Fruit fly (Drosophila melanogaster): ENCODE data around the gene CG14143.

The CG14143 gene

DNA sequence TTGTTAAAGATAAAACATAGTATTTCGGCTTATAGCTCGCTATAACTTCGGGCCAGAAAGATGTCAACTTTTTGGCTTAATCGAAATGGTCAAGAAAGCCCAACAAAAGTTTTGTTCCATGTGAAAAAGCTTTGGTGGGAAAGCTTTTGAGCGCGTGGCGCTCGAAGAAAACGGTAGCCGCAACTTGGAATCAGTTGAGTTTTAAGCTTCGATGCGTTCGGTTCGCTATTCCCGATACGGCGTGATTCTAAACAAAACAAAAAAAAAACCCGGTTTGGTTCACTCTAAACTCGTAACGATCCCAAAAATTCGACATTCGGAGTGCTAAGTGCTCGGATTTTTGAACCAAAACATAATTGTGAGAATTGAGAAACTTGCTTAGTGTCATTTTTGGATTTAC is 1.1 kb downstream of the CG14143 start, which contains the start of gene IRSp53:
Gene IRSp53, plus strand, starts transcription at position 204 of the 400 bp plus-strand sequence.
- TF ChIP-seq Ets98B (GFP tag; IDR thresholded peaks at IDR 0.05) (peak; percentile 43; the same call in 1 of the 2 replicates), CG8159 (tag; optimal IDR thresholded peaks at IDR 0.05) (peak; percentile 57), CG8301 (tag; optimal IDR thresholded peaks at IDR 0.05) (no peak), CG4496 (GFP tag; IDR thresholded peaks at IDR 0.05) (peak; percentile 18; the same call in 1 of the 3 replicates), CG34367 (tag; optimal IDR thresholded peaks at IDR 0.05) (no peak), CG12605 (GFP tag; IDR thresholded peaks at IDR 0.05) (0 out of 2 replicates have a peak, but pooled peaks have one; percentile 11)

DNA sequence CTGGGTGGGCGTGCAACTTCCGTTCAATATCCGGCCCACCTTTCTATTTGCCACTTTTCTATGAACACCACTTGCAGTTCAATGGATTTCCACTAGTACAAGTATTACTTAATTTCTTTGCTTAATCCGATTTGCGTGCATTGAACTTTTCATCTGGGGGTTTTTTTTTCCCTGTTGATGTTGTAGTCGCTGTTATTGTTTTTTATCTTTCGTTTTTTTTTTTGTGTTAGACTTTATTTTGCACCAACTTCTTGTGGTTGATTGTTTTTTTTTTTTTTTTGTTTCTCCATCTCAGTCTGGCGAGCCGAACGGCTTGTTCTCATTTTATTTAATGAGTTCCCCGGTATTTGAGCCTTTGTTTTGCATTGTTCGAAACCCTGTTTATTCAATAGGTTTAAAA is 1.6 kb downstream of the CG14143 start:
- no peak for TF ChIP-seq CG9948 (tag; optimal IDR thresholded peaks at IDR 0.05)
- peak; percentile 59 for TF ChIP-seq CG34367 (tag; optimal IDR thresholded peaks at IDR 0.05)
- peak; percentile 72 for TF ChIP-seq EcR (GFP tag; optimal IDR thresholded peaks at IDR 0.05)
- TF ChIP-seq CG13204 (GFP tag; optimal IDR thresholded peaks at IDR 0.05): peak; percentile 63
- no peak for TF ChIP-seq CG14655 (GFP tag; optimal IDR thresholded peaks at IDR 0.05)
- TF ChIP-seq CG15710 (tag; optimal IDR thresholded peaks at IDR 0.05): peak; percentile 33

DNA sequence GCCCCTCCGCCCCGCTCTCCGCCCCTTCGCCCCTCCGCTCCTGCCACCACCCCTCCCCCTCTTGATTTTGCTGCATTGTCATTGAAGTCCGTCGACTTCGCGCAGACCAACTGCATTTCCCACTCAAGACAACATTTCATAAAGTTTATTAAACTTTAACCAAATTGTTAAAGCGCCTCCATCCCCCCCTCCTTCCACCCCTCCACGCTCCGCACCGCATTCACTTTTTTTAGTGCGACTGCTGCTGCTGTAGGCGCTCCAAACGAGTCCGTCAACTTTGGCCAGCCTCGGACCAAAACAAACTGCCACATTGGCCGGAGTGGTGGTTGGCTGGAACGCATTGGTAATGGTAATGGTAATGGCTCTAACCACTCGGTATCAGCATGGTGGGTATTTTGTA is 4.1 kb downstream of the CG14143 start:
- TF ChIP-seq fd96Ca (GFP tag; IDR thresholded peaks at IDR 0.05) (peak; percentile 65; the same call in 2 of the 3 replicates), Ets98B (GFP tag; IDR thresholded peaks at IDR 0.05) (peak; percentile 45; the same call in 1 of the 2 replicates), rn (GFP tag; IDR thresholded peaks at IDR 0.05) (no peak)

DNA sequence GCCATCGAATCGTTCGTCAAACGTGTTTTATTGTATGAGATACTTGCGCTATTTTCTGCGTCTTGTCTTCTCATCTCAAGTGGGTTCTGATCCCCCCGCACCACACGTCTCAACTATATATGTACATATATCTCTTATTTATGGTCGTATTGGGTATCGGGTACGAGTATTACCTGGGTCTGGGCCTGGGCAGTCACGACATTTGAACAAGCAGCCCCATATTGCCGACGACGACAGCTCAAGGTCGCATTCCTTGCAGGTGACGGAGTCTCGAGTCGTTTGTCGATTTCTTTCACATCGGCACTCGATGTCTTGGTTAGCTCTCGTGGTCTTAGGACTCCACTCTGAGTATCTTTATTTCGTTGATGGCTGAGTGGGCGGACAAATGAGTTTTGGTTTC is 10.3 kb downstream of the CG14143 start:
- TF ChIP-seq CG15710 (tag; optimal IDR thresholded peaks at IDR 0.05) (no peak), EcR (GFP tag; optimal IDR thresholded peaks at IDR 0.05) (peak; percentile 31)

DNA sequence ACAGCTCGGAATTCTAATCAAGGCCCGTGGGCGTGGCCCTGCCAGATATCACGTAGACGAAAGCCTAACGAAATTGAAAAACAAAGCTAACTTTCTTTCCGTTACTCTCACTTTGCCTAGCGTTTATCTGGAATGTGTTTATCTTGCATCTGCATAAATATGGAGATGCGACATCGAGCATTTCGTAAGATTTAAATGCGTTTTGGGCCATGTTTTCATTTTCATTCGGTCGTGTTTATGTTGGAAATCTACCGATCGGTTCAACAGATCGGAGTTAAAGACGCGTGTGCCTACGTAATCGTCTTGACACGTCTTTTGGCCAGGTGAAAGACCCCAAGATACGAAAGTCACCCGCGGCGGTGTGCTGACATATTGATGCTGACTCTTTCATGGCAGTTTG is 12.9 kb downstream of the CG14143 start:
- no peak for TF ChIP-seq Pif1A (GFP tag; optimal IDR thresholded peaks at IDR 0.05)
- no peak for TF ChIP-seq CG4496 (GFP tag; IDR thresholded peaks at IDR 0.05)
- TF ChIP-seq CG8301 (tag; optimal IDR thresholded peaks at IDR 0.05): no peak
- TF ChIP-seq CG13204 (GFP tag; optimal IDR thresholded peaks at IDR 0.05): no peak
- TF ChIP-seq gl (tag; optimal IDR thresholded peaks at IDR 0.05): no peak
- TF ChIP-seq EcR (GFP tag; optimal IDR thresholded peaks at IDR 0.05): no peak
- TF ChIP-seq CG14655 (GFP tag; optimal IDR thresholded peaks at IDR 0.05): no peak
- TF ChIP-seq CG8159 (tag; optimal IDR thresholded peaks at IDR 0.05): no peak
- TF ChIP-seq CG32121 (GFP tag; IDR thresholded peaks at IDR 0.05): no peak
- TF ChIP-seq Snoo (tag; optimal IDR thresholded peaks at IDR 0.05): no peak
- TF ChIP-seq rn (GFP tag; IDR thresholded peaks at IDR 0.05): no peak
- TF ChIP-seq CG34367 (tag; optimal IDR thresholded peaks at IDR 0.05): no peak
- TF ChIP-seq CG9948 (tag; optimal IDR thresholded peaks at IDR 0.05): no peak
- TF ChIP-seq Ets98B (GFP tag; IDR thresholded peaks at IDR 0.05): no peak
- TF ChIP-seq D1 (tag; optimal IDR thresholded peaks at IDR 0.05): no peak
- TF ChIP-seq CG17806 (tag; optimal IDR thresholded peaks at IDR 0.05): no peak
- no peak for TF ChIP-seq fd96Ca (GFP tag; IDR thresholded peaks at IDR 0.05)
- no peak for TF ChIP-seq CG15710 (tag; optimal IDR thresholded peaks at IDR 0.05)

DNA sequence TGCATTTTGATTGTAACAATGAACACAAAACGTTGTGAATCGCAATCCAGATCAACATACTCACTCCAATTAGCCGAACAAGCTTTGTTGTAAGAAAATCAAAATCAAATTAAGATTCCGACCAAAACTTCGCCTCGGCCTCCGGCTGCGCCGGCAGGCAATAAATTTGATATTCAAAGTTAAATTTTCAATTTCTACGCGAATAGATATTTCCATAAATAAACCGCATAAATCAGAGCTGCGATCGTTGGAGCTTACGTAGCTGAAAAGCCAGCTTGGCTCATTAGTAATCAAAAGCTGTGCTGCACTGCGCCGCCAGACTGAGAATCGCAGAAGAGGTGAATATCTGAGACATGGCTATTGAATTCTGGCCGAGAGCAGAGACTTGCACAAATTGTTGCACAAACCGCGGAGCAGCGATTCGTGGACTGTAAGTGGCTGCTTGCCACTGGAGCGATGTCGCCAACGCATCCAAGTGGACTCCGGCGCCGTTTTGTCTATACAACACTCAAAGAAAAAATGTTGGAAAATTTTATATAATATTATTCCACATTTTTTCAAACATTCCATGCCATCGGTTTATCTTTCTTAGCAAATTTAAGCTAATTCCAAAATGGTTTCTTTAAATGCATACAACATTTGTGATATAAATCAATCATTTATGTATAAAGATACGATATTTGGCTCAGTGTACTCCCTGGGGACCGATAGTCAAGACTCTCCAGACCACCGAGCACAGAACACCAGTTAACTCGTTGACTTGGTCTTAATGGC is 13.9 kb downstream of the CG14143 start:
- peak; percentile 68 for TF ChIP-seq Pif1A (GFP tag; optimal IDR thresholded peaks at IDR 0.05)
- peak; percentile 68 for TF ChIP-seq Ets98B (GFP tag; IDR thresholded peaks at IDR 0.05)
- peak; percentile 85 for TF ChIP-seq CG8301 (tag; optimal IDR thresholded peaks at IDR 0.05)
- TF ChIP-seq CG15710 (tag; optimal IDR thresholded peaks at IDR 0.05): peak; percentile 81
- peak; percentile 88 for TF ChIP-seq CG8159 (tag; optimal IDR thresholded peaks at IDR 0.05)
- no peak for TF ChIP-seq Snoo (tag; optimal IDR thresholded peaks at IDR 0.05)
- TF ChIP-seq CG12605 (GFP tag; IDR thresholded peaks at IDR 0.05): peak; percentile 41
- peak; percentile 59 for TF ChIP-seq CG13204 (GFP tag; optimal IDR thresholded peaks at IDR 0.05)
- peak; percentile 87 for TF ChIP-seq CG14655 (GFP tag; optimal IDR thresholded peaks at IDR 0.05)
- peak; percentile 87 for TF ChIP-seq CG9948 (tag; optimal IDR thresholded peaks at IDR 0.05)
- no peak; the same call in 1 of the 2 replicates for TF ChIP-seq rn (GFP tag; IDR thresholded peaks at IDR 0.05)
- peak; percentile 77 for TF ChIP-seq CG4496 (GFP tag; IDR thresholded peaks at IDR 0.05)
- TF ChIP-seq CG34367 (tag; optimal IDR thresholded peaks at IDR 0.05): peak; percentile 76
- no peak for TF ChIP-seq CG10348 (GFP tag; IDR thresholded peaks at IDR 0.05)
- peak; percentile 66 for TF ChIP-seq gl (tag; optimal IDR thresholded peaks at IDR 0.05)
- TF ChIP-seq fd96Ca (GFP tag; IDR thresholded peaks at IDR 0.05): peak; percentile 61; the same call in 1 of the 3 replicates
- peak; percentile 88 for TF ChIP-seq CG17806 (tag; optimal IDR thresholded peaks at IDR 0.05)
- peak; percentile 21 for TF ChIP-seq EcR (GFP tag; optimal IDR thresholded peaks at IDR 0.05)
- peak; percentile 54; the same call in 1 of the 2 replicates for TF ChIP-seq CG32121 (GFP tag; IDR thresholded peaks at IDR 0.05)
- TF ChIP-seq D1 (tag; optimal IDR thresholded peaks at IDR 0.05): peak; percentile 65
- TF ChIP-seq Pif1B (GFP tag; optimal IDR thresholded peaks at IDR 0.05): peak; percentile 64
